Worm (Caenorhabditis elegans): ENCODE results near the gene ifo-1.

ce11 chrIV:7308974-7309373 lies 17.5 kb downstream of the ifo-1 start, which contains the start of gene F42C5.6:
- TF ChIP-seq F13H6.1 (tag; optimal IDR thresholded peaks at IDR 0.05): no peak
- no peak for TF ChIP-seq nhr-12 (tag; optimal IDR thresholded peaks at IDR 0.05)
- TF ChIP-seq skn-1 (tag; optimal IDR thresholded peaks at IDR 0.05): no peak
- TF ChIP-seq ceh-82 (tag; optimal IDR thresholded peaks at IDR 0.05): no peak
- no peak for TF ChIP-seq nhr-77 (tag; optimal IDR thresholded peaks at IDR 0.05)
- no peak for TF ChIP-seq nhr-11 (tag; optimal IDR thresholded peaks at IDR 0.05)
- TF ChIP-seq nhr-237 (tag; optimal IDR thresholded peaks at IDR 0.05): no peak
- TF ChIP-seq fos-1 (tag; optimal IDR thresholded peaks at IDR 0.05): no peak
- no peak for TF ChIP-seq mbf-1 (tag; optimal IDR thresholded peaks at IDR 0.05)

Data from whole organism, L2 larva.